Fruit fly (Drosophila melanogaster) whole organism: ENCODE data around the gene CG4281.

Experiments
- CG8478 ChIP-seq: fragments of >200 bp; optimal IDR thresholded peaks from 2 replicates; lab custom pipeline; 2018; ENCODE audit warnings: inconsistent platforms
- Dll ChIP-seq: fragments of >200 bp; optimal IDR thresholded peaks from 2 replicates; lab custom pipeline; 2017
- EcR ChIP-seq, 2 experiments: fragments of >200 bp; optimal IDR thresholded peaks; 2 replicates each; lab custom pipeline; 2017; ENCODE audit warnings: missing biosample characterization in 2 of 2, missing genetic modification characterization in 2 of 2, missing genetic modification reagents in 2 of 2
- pan ChIP-seq: fragments of >200 bp; optimal IDR thresholded peaks from 2 replicates; lab custom pipeline; 2017
- psq ChIP-seq: fragments of >200 bp; optimal IDR thresholded peaks from 2 replicates; lab custom pipeline; 2017
- usp ChIP-seq: fragments of >200 bp; optimal IDR thresholded peaks from 2 replicates; lab custom pipeline; 2017; ENCODE audit warnings: missing biosample characterization, missing genetic modification characterization, mixed read lengths

DNA sequence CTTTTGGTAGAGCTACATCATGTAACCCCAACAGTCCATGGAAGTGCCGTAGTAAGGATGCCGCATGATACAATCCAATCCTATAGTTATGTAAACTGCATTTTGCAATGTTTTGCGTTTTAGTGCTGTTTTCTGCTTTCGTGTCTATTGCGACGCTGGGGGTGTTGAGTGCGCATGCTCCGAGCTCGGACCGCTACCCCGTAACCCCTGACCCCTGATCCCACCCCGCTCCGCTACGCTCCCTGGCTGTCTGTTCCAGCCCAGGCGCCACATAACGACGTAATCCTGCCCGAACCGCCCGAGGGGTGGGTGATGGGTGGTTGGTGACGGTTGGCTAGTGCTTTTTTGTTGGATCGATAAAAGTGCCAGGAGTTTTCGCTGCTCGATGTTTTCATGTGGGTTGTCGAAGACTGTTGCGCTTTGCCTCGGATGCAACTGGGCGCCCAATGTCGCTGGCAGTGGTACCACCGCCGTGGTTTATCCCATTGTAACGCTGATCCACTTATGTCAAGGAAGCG lies 17.0 kb upstream of the CG4281 start:
- no peak for TF ChIP-seq usp (GFP tag; lab: Kevin White, UChicago)
- no peak for TF ChIP-seq psq (lab: Kevin White, UChicago)
- no peak for TF ChIP-seq CG8478 (lab: Kevin White, UChicago)
- TF ChIP-seq Dll, result no peak
- no peak for TF ChIP-seq pan (lab: Kevin White, UChicago)
- no peak for TF ChIP-seq EcR (GFP tag; optimal IDR thresholded peaks at IDR 0.05; lab: Kevin White, UChicago)
